Worm (Caenorhabditis elegans) whole organism, young adult: ENCODE data around the gene ZK512.2.

Experiments used
- B0019.2 ChIP-seq: fragments of 200-800 bp; sonication (Bioruptor generic); conservative IDR thresholded peaks from 2 replicates; pipeline ENCODE4 v1.3.6; 2022; ENCODE audit warnings: missing genetic modification reagents, missing genetic modification characterization, missing compliant biosample characterization
- C06A6.2 ChIP-seq: fragments of 200-800 bp; sonication (Bioruptor generic); conservative IDR thresholded peaks from 2 replicates; pipeline ENCODE4 v1.3.6; 2022; ENCODE audit warnings: missing genetic modification characterization, missing compliant biosample characterization
- C17E4.6 ChIP-seq: fragments of 200-800 bp; sonication (Bioruptor generic); IDR thresholded peaks from 2 replicates; pipeline ENCODE4 v1.3.6; 2022; ENCODE audit warnings: missing genetic modification reagents, missing genetic modification characterization, missing compliant biosample characterization
- D2030.7 ChIP-seq: fragments of 200-800 bp; sonication (Bioruptor generic); IDR thresholded peaks from 2 replicates; pipeline ENCODE4 v1.3.6; 2022; ENCODE audit warnings: missing genetic modification reagents, missing genetic modification characterization, missing compliant biosample characterization
- F23B12.7 ChIP-seq: sonication (generic microtip); optimal IDR thresholded peaks from 2 replicates; lab custom pipeline; 2017; ENCODE audit warnings: missing genetic modification characterization, mild to moderate bottlenecking, missing compliant biosample characterization, antibody characterized with exemption, moderate library complexity; ENCODE audit not compliant: insufficient read depth
- F39B2.1 ChIP-seq: fragments of 200-800 bp; sonication (Bioruptor generic); IDR thresholded peaks from 2 replicates; pipeline ENCODE4 v1.3.6; 2022; ENCODE audit warnings: missing genetic modification reagents, missing genetic modification characterization, missing compliant biosample characterization
- F55B11.4 ChIP-seq: sonication (generic microtip); optimal IDR thresholded peaks from 2 replicates; lab custom pipeline; 2016; ENCODE audit warnings: missing compliant biosample characterization, missing genetic modification characterization, borderline replicate concordance; ENCODE audit not compliant: insufficient read depth
- K11D2.4 ChIP-seq: fragments of 200-800 bp; sonication (Bioruptor generic); IDR thresholded peaks from 2 replicates; pipeline ENCODE4 v1.3.6; 2022; ENCODE audit warnings: missing genetic modification reagents, missing genetic modification characterization, missing compliant biosample characterization
- Y56A3A.18 ChIP-seq: fragments of 200-800 bp; sonication (Bioruptor generic); IDR thresholded peaks from 2 replicates; pipeline ENCODE4 v1.3.6; 2022; ENCODE audit warnings: missing genetic modification reagents, missing genetic modification characterization, missing compliant biosample characterization
- Y95B8A.8 ChIP-seq: fragments of 200-800 bp; sonication (Bioruptor generic); IDR thresholded peaks from 2 replicates; pipeline ENCODE4 v1.3.6; 2022; ENCODE audit warnings: missing genetic modification reagents, missing genetic modification characterization, missing compliant biosample characterization
- ZK185.1 ChIP-seq: sonication (generic microtip); optimal IDR thresholded peaks from 2 replicates; lab custom pipeline; 2016; ENCODE audit warnings: mild to moderate bottlenecking, missing genetic modification characterization, missing compliant biosample characterization; ENCODE audit not compliant: poor library complexity, severe bottlenecking
- atf-7 ChIP-seq: sonication (generic microtip); optimal IDR thresholded peaks from 2 replicates; lab custom pipeline; 2017; ENCODE audit warnings: mild to moderate bottlenecking, missing genetic modification characterization, missing compliant biosample characterization
- attf-3 ChIP-seq: fragments of 200-800 bp; sonication (Bioruptor generic); conservative IDR thresholded peaks from 2 replicates; pipeline ENCODE4 v1.3.6; 2022; ENCODE audit warnings: missing genetic modification reagents, missing genetic modification characterization, missing compliant biosample characterization
- attf-5 ChIP-seq: fragments of 200-800 bp; sonication (Bioruptor generic); optimal IDR thresholded peaks from 2 replicates; lab custom pipeline; 2018; ENCODE audit warnings: mild to moderate bottlenecking, missing genetic modification characterization, missing compliant biosample characterization
- bed-1 ChIP-seq: fragments of 200-800 bp; sonication (Bioruptor generic); IDR thresholded peaks from 2 replicates; pipeline ENCODE4 v1.3.6; 2022; ENCODE audit warnings: missing genetic modification reagents, missing genetic modification characterization, missing compliant biosample characterization
- dpff-1 ChIP-seq: sonication (generic microtip); optimal IDR thresholded peaks from 2 replicates; lab custom pipeline; 2017; ENCODE audit warnings: mild to moderate bottlenecking, missing genetic modification characterization, missing compliant biosample characterization
- egl-18 ChIP-seq: fragments of 200-800 bp; sonication (Bioruptor generic); IDR thresholded peaks from 2 replicates; pipeline ENCODE4 v1.3.6; 2022; ENCODE audit warnings: missing genetic modification reagents, missing genetic modification characterization, missing compliant biosample characterization
- egrh-3 ChIP-seq: fragments of 200-800 bp; sonication (Bioruptor generic); IDR thresholded peaks from 2 replicates; pipeline ENCODE4 v1.3.6; 2022; ENCODE audit warnings: missing genetic modification reagents, missing genetic modification characterization, missing compliant biosample characterization
- ets-4 ChIP-seq: fragments of 200-800 bp; sonication (Bioruptor generic); optimal IDR thresholded peaks from 2 replicates; lab custom pipeline; 2018; ENCODE audit warnings: mild to moderate bottlenecking, missing genetic modification characterization, missing compliant biosample characterization
- hlh-12 ChIP-seq: sonication (generic microtip); optimal IDR thresholded peaks from 2 replicates; lab custom pipeline; 2016; ENCODE audit warnings: missing genetic modification characterization, missing compliant biosample characterization
- hmg-1.2 ChIP-seq: fragments of 200-800 bp; sonication (Bioruptor generic); IDR thresholded peaks from 2 replicates; pipeline ENCODE4 v1.3.6; 2022; ENCODE audit warnings: missing genetic modification reagents, missing genetic modification characterization, missing compliant biosample characterization
- hmg-20 ChIP-seq: fragments of 200-800 bp; sonication (Bioruptor generic); IDR thresholded peaks from 2 replicates; pipeline ENCODE4 v1.3.6; 2022; ENCODE audit warnings: missing genetic modification reagents, missing genetic modification characterization, missing compliant biosample characterization
- hrde-1 ChIP-seq: sonication (generic microtip); optimal IDR thresholded peaks from 2 replicates; lab custom pipeline; 2016; ENCODE audit warnings: missing genetic modification characterization, mild to moderate bottlenecking, missing compliant biosample characterization, moderate library complexity, missing genotype, missing genetic modification reagents, borderline replicate concordance
- lir-1 ChIP-seq: fragments of 200-800 bp; sonication (Bioruptor generic); conservative IDR thresholded peaks from 2 replicates; pipeline ENCODE4 v1.3.6; 2022; ENCODE audit warnings: missing genetic modification reagents, missing genetic modification characterization, missing compliant biosample characterization
- lsl-1 ChIP-seq: fragments of 200-800 bp; sonication (Bioruptor generic); optimal IDR thresholded peaks from 2 replicates; lab custom pipeline; 2018; ENCODE audit warnings: mild to moderate bottlenecking, missing genetic modification characterization, moderate library complexity, missing compliant biosample characterization
- lsy-27 ChIP-seq: sonication (generic microtip); optimal IDR thresholded peaks from 2 replicates; lab custom pipeline; 2017; ENCODE audit warnings: missing genetic modification characterization, mild to moderate bottlenecking, missing compliant biosample characterization, antibody characterized with exemption, missing genotype, borderline replicate concordance; ENCODE audit not compliant: insufficient read depth
- madf-3 ChIP-seq: fragments of 200-800 bp; sonication (Bioruptor generic); IDR thresholded peaks from 2 replicates; pipeline ENCODE4 v1.3.6; 2022; ENCODE audit warnings: missing genetic modification reagents, missing genetic modification characterization, missing compliant biosample characterization
- madf-6 ChIP-seq: fragments of 200-800 bp; sonication (Bioruptor generic); IDR thresholded peaks from 2 replicates; pipeline ENCODE4 v1.3.6; 2022; ENCODE audit warnings: missing genetic modification reagents, missing genetic modification characterization, missing compliant biosample characterization
- madf-8 ChIP-seq: fragments of 200-800 bp; sonication (Bioruptor generic); conservative IDR thresholded peaks from 2 replicates; pipeline ENCODE4 v1.3.6; 2022; ENCODE audit warnings: missing genetic modification reagents, missing genetic modification characterization, missing compliant biosample characterization
- mcd-1 ChIP-seq: fragments of 200-800 bp; sonication (Bioruptor generic); IDR thresholded peaks from 2 replicates; pipeline ENCODE4 v1.3.6; 2022; ENCODE audit warnings: missing genetic modification reagents, missing genetic modification characterization, missing compliant biosample characterization
- mes-4 ChIP-seq: sonication (generic microtip); optimal IDR thresholded peaks from 2 replicates; lab custom pipeline; 2016; ENCODE audit warnings: missing genotype, missing genetic modification characterization, missing compliant biosample characterization
- mxl-1 ChIP-seq: sonication (generic microtip); optimal IDR thresholded peaks from 2 replicates; lab custom pipeline; 2016; ENCODE audit warnings: missing genetic modification characterization, missing compliant biosample characterization
- nfya-1 ChIP-seq: sonication (generic microtip); optimal IDR thresholded peaks from 2 replicates; lab custom pipeline; 2017; ENCODE audit warnings: antibody characterized with exemption, missing compliant biosample characterization, missing genetic modification characterization, borderline replicate concordance; ENCODE audit not compliant: insufficient read depth
- nhr-179 ChIP-seq: sonication (generic microtip); optimal IDR thresholded peaks from 2 replicates; lab custom pipeline; 2016; ENCODE audit warnings: mild to moderate bottlenecking, missing genetic modification characterization, missing compliant biosample characterization
- nhr-27 ChIP-seq: fragments of 200-800 bp; sonication (Bioruptor generic); optimal IDR thresholded peaks from 2 replicates; lab custom pipeline; 2018; ENCODE audit warnings: mild to moderate bottlenecking, missing genetic modification characterization, moderate library complexity, missing compliant biosample characterization
- pbrm-1 ChIP-seq: fragments of 200-800 bp; sonication (Bioruptor generic); IDR thresholded peaks from 2 replicates; pipeline ENCODE4 v1.3.6; 2022; ENCODE audit warnings: missing genetic modification reagents, missing genetic modification characterization, missing compliant biosample characterization
- repo-1 ChIP-seq: sonication (generic microtip); optimal IDR thresholded peaks from 2 replicates; lab custom pipeline; 2017; ENCODE audit warnings: mild to moderate bottlenecking, missing genetic modification characterization, missing compliant biosample characterization
- sea-2 ChIP-seq: fragments of 200-800 bp; sonication (Bioruptor generic); IDR thresholded peaks from 2 replicates; pipeline ENCODE4 v1.3.6; 2022; ENCODE audit warnings: missing genetic modification characterization, missing compliant biosample characterization
- snpc-4 ChIP-seq, 5 experiments: fragments of 150-350 bp in 1 of 5; sonication (generic microtip) in 4 of 5; optimal IDR thresholded peaks; 2 replicates each; lab custom pipeline; 2014 to 2018; ENCODE audit warnings: missing genetic modification characterization in 5 of 5, missing biosample characterization in 3 of 5, antibody characterized with exemption in 2 of 5, mild to moderate bottlenecking in 2 of 5, missing compliant biosample characterization in 2 of 5, missing genotype in 2 of 5, moderate library complexity in 2 of 5, missing genetic modification reagents in 1 of 5
- sptf-2 ChIP-seq: fragments of 200-800 bp; sonication (Bioruptor generic); optimal IDR thresholded peaks from 2 replicates; lab custom pipeline; 2018; ENCODE audit warnings: mild to moderate bottlenecking, missing genetic modification characterization, missing compliant biosample characterization
- tbx-9 ChIP-seq: sonication (generic microtip); optimal IDR thresholded peaks from 2 replicates; lab custom pipeline; 2016; ENCODE audit warnings: borderline replicate concordance, missing genetic modification characterization, inconsistent platforms, missing compliant biosample characterization
- unc-62 ChIP-seq: fragments of 150-350 bp; optimal IDR thresholded peaks from 2 replicates; lab custom pipeline; 2014; ENCODE audit warnings: missing biosample characterization, missing genetic modification reagents, missing genetic modification characterization
- xnd-1 ChIP-seq: sonication (generic microtip); optimal IDR thresholded peaks from 2 replicates; lab custom pipeline; 2016; ENCODE audit warnings: missing genotype, missing genetic modification reagents, missing genetic modification characterization, missing compliant biosample characterization
- ztf-18 ChIP-seq: sonication (generic microtip); optimal IDR thresholded peaks from 2 replicates; lab custom pipeline; 2016; ENCODE audit warnings: missing genotype, mild to moderate bottlenecking, missing genetic modification characterization, missing compliant biosample characterization
- ztf-25 ChIP-seq: fragments of 200-800 bp; sonication (Bioruptor generic); IDR thresholded peaks from 2 replicates; pipeline ENCODE4 v1.3.6; 2022; ENCODE audit warnings: missing genetic modification reagents, missing genetic modification characterization, missing compliant biosample characterization

Gene ZK512.2

DNA sequence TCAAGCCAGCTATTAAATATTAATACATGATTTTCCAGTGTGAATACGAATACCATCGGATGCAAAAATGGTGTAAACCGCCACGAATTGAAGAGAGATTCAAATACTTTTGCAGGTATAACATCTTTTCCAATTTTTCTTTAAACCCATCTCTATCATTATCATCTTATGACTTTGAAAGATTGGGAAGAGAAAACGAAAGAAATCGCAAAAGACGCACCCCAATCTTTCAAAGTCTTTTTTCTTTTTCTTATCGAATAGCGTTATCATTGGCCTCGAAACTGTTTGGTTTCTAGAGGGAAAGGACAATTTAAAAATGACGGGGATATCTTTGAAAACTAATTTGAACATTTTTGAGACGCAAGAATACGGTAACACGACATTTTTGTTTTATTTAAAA lies 38.9 kb downstream of the ZK512.2 start:
- TF ChIP-seq nfya-1 (no peak), sptf-2 (GFP tag; lab: Kevin White, UChicago) (no peak), madf-3 (GFP tag; lab: Robert Waterston, UW) (no peak), egrh-3 (no peak), D2030.7 (GFP tag; lab: Robert Waterston, UW) (no peak), C06A6.2 (no peak), hmg-1.2 (GFP tag; lab: Robert Waterston, UW) (no peak), mcd-1 (GFP tag; lab: Robert Waterston, UW) (no peak), K11D2.4 (GFP tag; lab: Robert Waterston, UW) (no peak), hlh-12 (tag; lab: Kevin White, UChicago) (no peak), sea-2 (GFP tag; lab: Robert Waterston, UW) (no peak), atf-7 (tag; lab: Kevin White, UChicago) (no peak), nhr-179 (tag; lab: Kevin White, UChicago) (no peak)

DNA sequence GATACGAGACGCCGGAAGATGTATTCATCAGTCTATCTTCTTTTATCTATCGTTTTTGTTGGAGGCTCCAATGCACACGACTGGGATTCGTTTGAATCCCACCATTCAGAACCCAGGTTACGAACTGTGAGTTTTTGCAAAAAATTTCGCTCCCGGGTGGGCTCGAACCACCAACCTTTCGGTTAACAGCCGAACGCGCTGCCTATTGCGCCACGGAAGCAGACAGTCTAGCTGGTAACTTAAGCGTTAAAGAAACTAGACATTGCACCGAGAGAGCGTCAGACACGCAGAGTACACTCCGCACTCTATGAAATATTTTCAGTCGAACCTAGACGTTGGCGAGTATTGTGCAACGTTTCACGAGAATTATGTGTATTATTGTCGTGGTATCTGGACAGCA lies 40.5 kb downstream of the ZK512.2 start:
- TF ChIP-seq hrde-1 (no peak), sptf-2 (GFP tag; lab: Kevin White, UChicago) (no peak), xnd-1 (no peak), attf-5 (GFP tag; lab: Kevin White, UChicago) (peak; percentile 53), lsy-27 (tag; lab: Kevin White, UChicago) (peak; percentile 77), lsl-1 (peak; percentile 56), C06A6.2 (no peak), mxl-1 (tag; lab: Kevin White, UChicago) (peak; percentile 51), tbx-9 (tag; lab: Kevin White, UChicago) (no peak), repo-1 (peak; percentile 52), dpff-1 (tag; lab: Kevin White, UChicago) (no peak), D2030.7 (GFP tag; lab: Robert Waterston, UW) (peak; percentile 76), ztf-18 (tag; lab: Kevin White, UChicago) (peak; percentile 70), unc-62 (no peak), egl-18 (GFP tag; lab: Robert Waterston, UW) (0 out of 2 replicates have a peak, but pooled peaks have one; percentile 36), F55B11.4 (tag; lab: Kevin White, UChicago) (no peak), bed-1 (no peak), nhr-27 (tag; lab: Kevin White, UChicago) (no peak), C17E4.6 (GFP tag; lab: Robert Waterston, UW) (no peak), lir-1 (GFP tag; lab: Robert Waterston, UW) (no peak), attf-3 (GFP tag; lab: Robert Waterston, UW) (peak; percentile 64), mes-4 (tag; lab: Kevin White, UChicago) (no peak), ztf-25 (GFP tag; lab: Robert Waterston, UW) (0 out of 2 replicates have a peak, but pooled peaks have one; percentile 50), F39B2.1 (GFP tag; lab: Robert Waterston, UW) (no peak), B0019.2 (GFP tag; lab: Robert Waterston, UW) (no peak), madf-6 (GFP tag; lab: Robert Waterston, UW) (peak; percentile 55; the same call in 1 of the 2 replicates), sea-2 (GFP tag; lab: Robert Waterston, UW) (no peak), snpc-4 (GFP tag; optimal IDR thresholded peaks at IDR 0.05; lab: Kevin White, UChicago) (peak; percentile 86), snpc-4 (tag; optimal IDR thresholded peaks at IDR 0.05; lab: Kevin White, UChicago) (peak; percentile 51 to 96 (median 88)), Y56A3A.18 (0 out of 2 replicates have a peak, but pooled peaks have one; percentile 70), hmg-20 (GFP tag; lab: Robert Waterston, UW) (peak; percentile 41; the same call in 1 of the 2 replicates), F23B12.7 (peak; percentile 34), madf-8 (GFP tag; lab: Robert Waterston, UW) (no peak), pbrm-1 (0 out of 2 replicates have a peak, but pooled peaks have one; percentile 55), ZK185.1 (tag; lab: Kevin White, UChicago) (peak; percentile 45), madf-3 (GFP tag; lab: Robert Waterston, UW) (peak; percentile 59; the same call in 1 of the 2 replicates), ets-4 (GFP tag; lab: Kevin White, UChicago) (no peak), Y95B8A.8 (GFP tag; lab: Robert Waterston, UW) (0 out of 2 replicates have a peak, but pooled peaks have one; percentile 30)
